Fruit fly (Drosophila melanogaster) whole organism, pupa: ENCODE measurements around the gene Gr93a.

Source experiments
- CG10348 ChIP-seq: fragments of 200-800 bp; sonication (Bioruptor generic); IDR thresholded peaks from 2 replicates; pipeline ENCODE4 v1.3.6; 2022; ENCODE audit warnings: missing biosample characterization, missing genetic modification characterization
- CG12605 ChIP-seq: fragments of 200-800 bp; sonication (Bioruptor generic); IDR thresholded peaks from 2 replicates; pipeline ENCODE4 v1.3.6; 2022; ENCODE audit warnings: missing biosample characterization, missing genetic modification characterization
- CG13204 ChIP-seq: fragments of 200-800 bp; sonication (Bioruptor generic); optimal IDR thresholded peaks from 2 replicates; lab custom pipeline; 2018; ENCODE audit warnings: missing biosample characterization, mild to moderate bottlenecking, missing genetic modification characterization, moderate library complexity
- CG14655 ChIP-seq: fragments of 200-800 bp; sonication (Bioruptor generic); optimal IDR thresholded peaks from 3 replicates; lab custom pipeline; 2017; ENCODE audit warnings: mild to moderate bottlenecking, missing biosample characterization, missing genetic modification reagents, missing genetic modification characterization
- CG15710 ChIP-seq: fragments of 200-800 bp; sonication (Bioruptor generic); optimal IDR thresholded peaks from 2 replicates; lab custom pipeline; 2018; ENCODE audit warnings: missing biosample characterization, mild to moderate bottlenecking, missing genetic modification characterization, moderate library complexity
- CG17806 ChIP-seq: fragments of 200-800 bp; sonication (Bioruptor generic); optimal IDR thresholded peaks from 2 replicates; lab custom pipeline; 2018; ENCODE audit warnings: missing biosample characterization, mild to moderate bottlenecking, missing genetic modification characterization, moderate library complexity
- CG32121 ChIP-seq: fragments of 200-800 bp; sonication (Bioruptor generic); IDR thresholded peaks from 2 replicates; pipeline ENCODE4 v1.3.6; 2022; ENCODE audit warnings: missing biosample characterization, missing genetic modification characterization
- CG34367 ChIP-seq: fragments of 200-800 bp; sonication (Bioruptor generic); optimal IDR thresholded peaks from 2 replicates; lab custom pipeline; 2018; ENCODE audit warnings: missing biosample characterization, mild to moderate bottlenecking, missing genetic modification characterization
- CG4496 ChIP-seq: fragments of 200-800 bp; sonication (Bioruptor generic); IDR thresholded peaks from 3 replicates; pipeline ENCODE4 v1.3.6; 2022; ENCODE audit warnings: missing biosample characterization, missing genetic modification characterization
- CG8159 ChIP-seq: fragments of 200-800 bp; sonication (Bioruptor generic); optimal IDR thresholded peaks from 3 replicates; lab custom pipeline; 2018; ENCODE audit warnings: missing biosample characterization, mild to moderate bottlenecking, missing genetic modification characterization, moderate library complexity
- CG8301 ChIP-seq: fragments of 200-800 bp; sonication (Bioruptor generic); optimal IDR thresholded peaks from 2 replicates; lab custom pipeline; 2018; ENCODE audit warnings: missing biosample characterization, mild to moderate bottlenecking, missing genetic modification characterization
- CG9948 ChIP-seq: fragments of 200-800 bp; sonication (Bioruptor generic); optimal IDR thresholded peaks from 2 replicates; lab custom pipeline; 2018; ENCODE audit warnings: missing biosample characterization, mild to moderate bottlenecking, missing genetic modification characterization, moderate library complexity
- D1 ChIP-seq: fragments of 200-800 bp; sonication (Bioruptor generic); optimal IDR thresholded peaks from 2 replicates; lab custom pipeline; 2018; ENCODE audit warnings: missing biosample characterization, mild to moderate bottlenecking, missing genetic modification characterization, moderate library complexity
- EcR ChIP-seq: fragments of 200-800 bp; sonication (Bioruptor generic); optimal IDR thresholded peaks from 3 replicates; lab custom pipeline; 2019; ENCODE audit warnings: missing biosample characterization, missing genetic modification characterization, mild to moderate bottlenecking, moderate library complexity, missing genetic modification reagents
- Ets98B ChIP-seq: fragments of 200-800 bp; sonication (Bioruptor generic); IDR thresholded peaks from 2 replicates; pipeline ENCODE4 v1.3.6; 2022; ENCODE audit warnings: missing biosample characterization, missing genetic modification characterization
- Pif1A ChIP-seq: fragments of 200-800 bp; sonication (Bioruptor generic); optimal IDR thresholded peaks from 3 replicates; lab custom pipeline; 2016; ENCODE audit warnings: missing biosample characterization, missing genetic modification characterization
- Pif1B ChIP-seq: fragments of 200-800 bp; sonication (Bioruptor generic); optimal IDR thresholded peaks from 3 replicates; lab custom pipeline; 2016; ENCODE audit warnings: missing biosample characterization, missing genetic modification characterization
- Snoo ChIP-seq: fragments of 200-800 bp; sonication (Bioruptor generic); optimal IDR thresholded peaks from 3 replicates; lab custom pipeline; 2017; ENCODE audit warnings: missing biosample characterization, mild to moderate bottlenecking, missing genetic modification characterization, inconsistent platforms
- fd96Ca ChIP-seq: fragments of 200-800 bp; sonication (Bioruptor generic); IDR thresholded peaks from 3 replicates; pipeline ENCODE4 v1.3.6; 2022; ENCODE audit warnings: missing biosample characterization, missing genetic modification characterization
- gl ChIP-seq: fragments of 200-800 bp; sonication (Bioruptor generic); optimal IDR thresholded peaks from 2 replicates; lab custom pipeline; 2018; ENCODE audit warnings: missing biosample characterization, mild to moderate bottlenecking, missing genetic modification characterization
- rn ChIP-seq: fragments of 200-800 bp; sonication (Bioruptor generic); IDR thresholded peaks from 2 replicates; pipeline ENCODE4 v1.3.6; 2022; ENCODE audit warnings: missing biosample characterization, missing genetic modification characterization

Gr93a gene

dm6 chr3R:21825775-21826558 is 6.3 kb upstream of the Gr93a start:
- peak; percentile 80 for TF ChIP-seq CG8159 (tag; lab: Kevin White, UChicago)
- no peak for TF ChIP-seq CG13204 (GFP tag; lab: Kevin White, UChicago)
- no peak for TF ChIP-seq CG32121 (GFP tag; lab: Robert Waterston, UW)
- peak; percentile 1 for TF ChIP-seq CG34367 (tag; lab: Kevin White, UChicago)
- TF ChIP-seq CG8301 = peak; percentile 2
- no peak for TF ChIP-seq rn (GFP tag; lab: Robert Waterston, UW)
- no peak for TF ChIP-seq Pif1A (GFP tag; lab: Kevin White, UChicago)
- TF ChIP-seq Snoo (tag; lab: Kevin White, UChicago) = no peak
- TF ChIP-seq CG10348 (GFP tag; lab: Robert Waterston, UW) = no peak
- TF ChIP-seq EcR (GFP tag; lab: Kevin White, UChicago) = peak; percentile 63
- TF ChIP-seq CG17806 = peak; percentile 40
- no peak for TF ChIP-seq CG4496 (GFP tag; lab: Robert Waterston, UW)
- TF ChIP-seq D1 (tag; lab: Kevin White, UChicago) = no peak
- peak; percentile 45 for TF ChIP-seq CG9948 (tag; lab: Kevin White, UChicago)
- no peak for TF ChIP-seq Ets98B (GFP tag; lab: Robert Waterston, UW)
- TF ChIP-seq CG12605 = no peak
- no peak for TF ChIP-seq fd96Ca
- peak; percentile 66 for TF ChIP-seq CG15710 (tag; lab: Kevin White, UChicago)
- peak; percentile 53 for TF ChIP-seq CG14655 (GFP tag; lab: Kevin White, UChicago)
- TF ChIP-seq gl (tag; lab: Kevin White, UChicago) = no peak
- no peak for TF ChIP-seq Pif1B (GFP tag; lab: Kevin White, UChicago)

- peak; percentile 28; the same call in 1 of the 3 replicates for TF ChIP-seq CG4496 (GFP tag; lab: Robert Waterston, UW)
- peak; percentile 23 for TF ChIP-seq CG8159 (tag; lab: Kevin White, UChicago)
- peak; percentile 36 for TF ChIP-seq CG8301
- TF ChIP-seq CG9948 (tag; lab: Kevin White, UChicago) = peak; percentile 3
- peak; percentile 11 for TF ChIP-seq Pif1A (GFP tag; lab: Kevin White, UChicago)
- no peak for TF ChIP-seq CG13204 (GFP tag; lab: Kevin White, UChicago)
- peak; percentile 36 for TF ChIP-seq CG14655 (GFP tag; lab: Kevin White, UChicago)
- peak; percentile 33 for TF ChIP-seq Snoo (tag; lab: Kevin White, UChicago)
- TF ChIP-seq D1 (tag; lab: Kevin White, UChicago) = no peak
- TF ChIP-seq gl (tag; lab: Kevin White, UChicago) = no peak
Measured at dm6 chr3R:21827453-21828039, 4.8 kb upstream of the Gr93a start.

- TF ChIP-seq CG15710 (tag; lab: Kevin White, UChicago) (no peak), CG9948 (tag; lab: Kevin White, UChicago) (peak; percentile 21), Pif1A (GFP tag; lab: Kevin White, UChicago) (peak; percentile 3), CG8301 (peak; percentile 17), CG14655 (GFP tag; lab: Kevin White, UChicago) (peak; percentile 23)
Measured at dm6 chr3R:21828040-21828526, 4.2 kb upstream of the Gr93a start.

dm6 chr3R:21828785-21829486 is 3.4 kb upstream of the Gr93a start:
- TF ChIP-seq fd96Ca (peak; percentile 59; the same call in 2 of the 3 replicates), CG9948 (tag; lab: Kevin White, UChicago) (peak; percentile 92), CG17806 (peak; percentile 78), Pif1B (GFP tag; lab: Kevin White, UChicago) (peak; percentile 79), CG13204 (GFP tag; lab: Kevin White, UChicago) (peak; percentile 25), CG10348 (GFP tag; lab: Robert Waterston, UW) (no peak), CG32121 (GFP tag; lab: Robert Waterston, UW) (peak; percentile 71), Snoo (tag; lab: Kevin White, UChicago) (no peak), gl (tag; lab: Kevin White, UChicago) (peak; percentile 37), CG34367 (tag; lab: Kevin White, UChicago) (peak; percentile 74), D1 (tag; lab: Kevin White, UChicago) (peak; percentile 60), CG8301 (peak; percentile 92), CG14655 (GFP tag; lab: Kevin White, UChicago) (peak; percentile 94), EcR (GFP tag; lab: Kevin White, UChicago) (no peak), CG12605 (peak; percentile 66), rn (GFP tag; lab: Robert Waterston, UW) (peak; percentile 58; the same call in 1 of the 2 replicates), Pif1A (GFP tag; lab: Kevin White, UChicago) (peak; percentile 68), CG4496 (GFP tag; lab: Robert Waterston, UW) (peak; percentile 80), Ets98B (GFP tag; lab: Robert Waterston, UW) (peak; percentile 74), CG8159 (tag; lab: Kevin White, UChicago) (peak; percentile 81), CG15710 (tag; lab: Kevin White, UChicago) (peak; percentile 75)
- TF ChIP-seq, all 21 proteins: peak for 18
